Worm (Caenorhabditis elegans) whole organism, late embryonic: ENCODE data around the gene srv-9.
"Not testable (repeated sequence)": the region's sequence is repeated elsewhere in the genome, so short reads cannot be mapped to it uniquely, and the experiment has no call there.

ENCODE experiments used
- K02D7.2 ChIP-seq: sonication (generic microtip); optimal IDR thresholded peaks from 2 replicates; lab custom pipeline; 2017; ENCODE audit warnings: mild to moderate bottlenecking, missing genetic modification characterization, missing compliant biosample characterization
- ama-1 ChIP-seq: fragments of 150-350 bp; optimal IDR thresholded peaks from 2 replicates; lab custom pipeline; 2014
- ceh-22 ChIP-seq: sonication (generic microtip); optimal IDR thresholded peaks from 2 replicates; lab custom pipeline; 2017; ENCODE audit warnings: missing biosample characterization, missing genetic modification characterization
- ceh-24 ChIP-seq: sonication (generic microtip); optimal IDR thresholded peaks from 2 replicates; lab custom pipeline; 2016; ENCODE audit warnings: mild to moderate bottlenecking, missing genetic modification characterization, missing compliant biosample characterization
- ceh-34 ChIP-seq: sonication (generic microtip); optimal IDR thresholded peaks from 2 replicates; lab custom pipeline; 2016; ENCODE audit warnings: mild to moderate bottlenecking, missing genetic modification characterization, missing compliant biosample characterization
- ceh-45 ChIP-seq: fragments of 200-800 bp; sonication (Bioruptor generic); IDR thresholded peaks from 2 replicates; pipeline ENCODE4 v1.3.6; 2022; ENCODE audit warnings: missing genetic modification reagents, missing genetic modification characterization, missing compliant biosample characterization
- ceh-48 ChIP-seq: sonication (generic microtip); optimal IDR thresholded peaks from 2 replicates; lab custom pipeline; 2016; ENCODE audit warnings: missing genetic modification characterization, inconsistent platforms, missing compliant biosample characterization
- ceh-9 ChIP-seq: sonication (generic microtip); optimal IDR thresholded peaks from 2 replicates; lab custom pipeline; 2016; ENCODE audit warnings: mild to moderate bottlenecking, missing genetic modification characterization, inconsistent platforms, missing compliant biosample characterization
- che-1 ChIP-seq: sonication (generic microtip); optimal IDR thresholded peaks from 2 replicates; lab custom pipeline; 2016; ENCODE audit warnings: mild to moderate bottlenecking, missing genetic modification characterization, missing compliant biosample characterization
- dmd-4 ChIP-seq: sonication (generic microtip); optimal IDR thresholded peaks from 2 replicates; lab custom pipeline; 2016; ENCODE audit warnings: borderline replicate concordance, missing genetic modification characterization, missing compliant biosample characterization
- dve-1 ChIP-seq: sonication (generic microtip); optimal IDR thresholded peaks from 2 replicates; lab custom pipeline; 2017; ENCODE audit warnings: antibody characterized with exemption, mild to moderate bottlenecking, missing genetic modification characterization, missing compliant biosample characterization
- elt-2 ChIP-seq: sonication (generic microtip); optimal IDR thresholded peaks from 2 replicates; lab custom pipeline; 2016; ENCODE audit warnings: missing genetic modification reagents, missing genetic modification characterization, missing compliant biosample characterization
- eyg-1 ChIP-seq: sonication (generic microtip); optimal IDR thresholded peaks from 2 replicates; lab custom pipeline; 2016; ENCODE audit warnings: missing genotype, missing genetic modification characterization, missing compliant biosample characterization
- fkh-10 ChIP-seq: fragments of 150-350 bp; optimal IDR thresholded peaks from 2 replicates; lab custom pipeline; 2014; ENCODE audit warnings: missing biosample characterization, missing genetic modification reagents, missing genetic modification characterization
- fkh-6 ChIP-seq: sonication (generic microtip); optimal IDR thresholded peaks from 2 replicates; lab custom pipeline; 2016; ENCODE audit warnings: missing genetic modification characterization, missing compliant biosample characterization
- hlh-13 ChIP-seq: fragments of 200-800 bp; sonication (Bioruptor generic); optimal IDR thresholded peaks from 2 replicates; lab custom pipeline; 2018; ENCODE audit warnings: mild to moderate bottlenecking, missing genetic modification characterization, missing compliant biosample characterization
- hlh-6 ChIP-seq: sonication (generic microtip); optimal IDR thresholded peaks from 2 replicates; lab custom pipeline; 2016; ENCODE audit warnings: missing genotype, missing genetic modification characterization, missing compliant biosample characterization
- hlh-8 ChIP-seq: sonication (generic microtip); optimal IDR thresholded peaks from 2 replicates; lab custom pipeline; 2016; ENCODE audit warnings: missing genotype, missing genetic modification characterization, missing compliant biosample characterization
- lin-11 ChIP-seq: fragments of 200-800 bp; sonication (Bioruptor generic); optimal IDR thresholded peaks from 2 replicates; lab custom pipeline; 2018; ENCODE audit warnings: mild to moderate bottlenecking, missing genetic modification characterization, missing compliant biosample characterization
- madf-2 ChIP-seq: sonication (generic microtip); optimal IDR thresholded peaks from 2 replicates; lab custom pipeline; 2017; ENCODE audit warnings: missing genetic modification characterization, missing compliant biosample characterization
- nfya-1 ChIP-seq: sonication (generic microtip); optimal IDR thresholded peaks from 2 replicates; lab custom pipeline; 2017; ENCODE audit warnings: missing genetic modification characterization, mild to moderate bottlenecking, missing compliant biosample characterization, antibody characterized with exemption, moderate library complexity
- nhr-232 ChIP-seq: sonication (generic microtip); optimal IDR thresholded peaks from 2 replicates; lab custom pipeline; 2016; ENCODE audit warnings: missing genetic modification characterization, missing compliant biosample characterization
- odd-2 ChIP-seq: sonication (generic microtip); optimal IDR thresholded peaks from 2 replicates; lab custom pipeline; 2017; ENCODE audit warnings: antibody characterized with exemption, mild to moderate bottlenecking, missing genetic modification characterization, missing compliant biosample characterization
- pat-9 ChIP-seq: fragments of 200-800 bp; sonication (Bioruptor generic); optimal IDR thresholded peaks from 2 replicates; lab custom pipeline; 2018; ENCODE audit warnings: mild to moderate bottlenecking, missing genetic modification characterization, moderate library complexity, missing compliant biosample characterization
- pax-1 ChIP-seq: fragments of 150-350 bp; optimal IDR thresholded peaks from 2 replicates; lab custom pipeline; 2014; ENCODE audit warnings: missing biosample characterization, missing genetic modification characterization
- ref-2 ChIP-seq: sonication (generic microtip); optimal IDR thresholded peaks from 2 replicates; lab custom pipeline; 2016; ENCODE audit warnings: missing genetic modification characterization, missing compliant biosample characterization
- rnt-1 ChIP-seq: sonication (generic microtip); optimal IDR thresholded peaks from 2 replicates; lab custom pipeline; 2016; ENCODE audit warnings: missing genetic modification characterization, missing compliant biosample characterization
- sox-4 ChIP-seq: sonication (generic microtip); optimal IDR thresholded peaks from 2 replicates; lab custom pipeline; 2017; ENCODE audit warnings: mild to moderate bottlenecking, missing genetic modification characterization, inconsistent platforms, missing compliant biosample characterization
- tbx-7 ChIP-seq: sonication (generic microtip); optimal IDR thresholded peaks from 2 replicates; lab custom pipeline; 2016; ENCODE audit warnings: missing genotype, missing genetic modification characterization, missing compliant biosample characterization
- unc-3 ChIP-seq, 2 experiments: fragments of 200-800 bp in 1 of 2; sonication (Bioruptor generic) in 1 of 2; sonication (generic microtip) in 1 of 2; conservative IDR thresholded peaks in 1 of 2; optimal IDR thresholded peaks in 1 of 2; 2 replicates each; pipeline versions ENCODE4 v1.3.6 to Lab custom; 2016 to 2022; ENCODE audit warnings: missing compliant biosample characterization in 2 of 2, missing genetic modification characterization in 2 of 2, missing genetic modification reagents in 1 of 2
- unc-55 ChIP-seq: sonication (generic microtip); optimal IDR thresholded peaks from 2 replicates; lab custom pipeline; 2017; ENCODE audit warnings: missing biosample characterization, missing genetic modification reagents, missing genetic modification characterization
- unc-86 ChIP-seq: sonication (generic microtip); optimal IDR thresholded peaks from 2 replicates; lab custom pipeline; 2016; ENCODE audit warnings: missing genetic modification characterization, missing compliant biosample characterization
- ztf-16 ChIP-seq: sonication (generic microtip); optimal IDR thresholded peaks from 2 replicates; lab custom pipeline; 2017; ENCODE audit warnings: missing genetic modification characterization, missing compliant biosample characterization

The srv-9 gene

ce11 chrV:13445229-13445949, 22.4 kb upstream of the srv-9 start, which contains the start of gene Y2H9A.4:
Y2H9A.4 (plus strand) TSS chrV:13445899.
- TF ChIP-seq K02D7.2 (tag; lab: Kevin White, UChicago) (no peak), tbx-7 (tag; lab: Kevin White, UChicago) (no peak), ceh-24 (tag; lab: Kevin White, UChicago) (no peak), ceh-22 (tag; lab: Kevin White, UChicago) (no peak), fkh-10 (GFP tag; lab: Kevin White, UChicago) (no peak), unc-86 (no peak), hlh-13 (GFP tag; lab: Kevin White, UChicago) (no peak), unc-3 (GFP tag; conservative IDR thresholded peaks at IDR 0.05; lab: Robert Waterston, UW) (no peak), unc-3 (tag; optimal IDR thresholded peaks at IDR 0.05; lab: Kevin White, UChicago) (no peak), ceh-48 (tag; lab: Kevin White, UChicago) (no peak), dmd-4 (tag; lab: Kevin White, UChicago) (no peak)

ce11 chrV:13443535-13443934, 20.6 kb upstream of the srv-9 start, which contains the start of gene Y2H9A.6:
Y2H9A.6 (plus strand) TSS chrV:13443835.
- not testable (repeated sequence) for TF ChIP-seq hlh-6 (tag; lab: Kevin White, UChicago); unc-55 (GFP tag; lab: Kevin White, UChicago); pax-1 (tag; lab: Kevin White, UChicago)

- TF ChIP-seq ceh-45 (GFP tag; lab: Robert Waterston, UW) (no peak), unc-3 (GFP tag; conservative IDR thresholded peaks at IDR 0.05; lab: Robert Waterston, UW) (no peak), unc-3 (tag; optimal IDR thresholded peaks at IDR 0.05; lab: Kevin White, UChicago) (no peak), ama-1 (lab: Kevin White, UChicago) (no peak), lin-11 (tag; lab: Kevin White, UChicago) (no peak), hlh-8 (tag; lab: Kevin White, UChicago) (no peak), madf-2 (tag; lab: Kevin White, UChicago) (no peak), ztf-16 (tag; lab: Kevin White, UChicago) (no peak), nfya-1 (tag; lab: Kevin White, UChicago) (no peak), che-1 (no peak), ceh-34 (no peak), nhr-232 (tag; lab: Kevin White, UChicago) (no peak), ceh-9 (tag; lab: Kevin White, UChicago) (no peak), rnt-1 (tag; lab: Kevin White, UChicago) (no peak), ceh-22 (tag; lab: Kevin White, UChicago) (no peak), pat-9 (tag; lab: Kevin White, UChicago) (no peak), sox-4 (tag; lab: Kevin White, UChicago) (no peak), elt-2 (tag; lab: Kevin White, UChicago) (no peak), eyg-1 (tag; lab: Kevin White, UChicago) (no peak)
- TF ChIP-seq, all 69 proteins: peak for 0
Measured at ce11 chrV:13442819-13443218, 19.9 kb upstream of the srv-9 start.

ce11 chrV:13441661-13442060, 18.7 kb upstream of the srv-9 start, which contains the start of gene col-162:
col-162 (plus strand) TSS chrV:13441961.
- TF ChIP-seq fkh-6 (tag; lab: Kevin White, UChicago) = no peak
- TF ChIP-seq ref-2 (tag; lab: Kevin White, UChicago) = no peak
- TF ChIP-seq dve-1 (tag; lab: Kevin White, UChicago) = no peak
- TF ChIP-seq odd-2 (tag; lab: Kevin White, UChicago) = no peak
- TF ChIP-seq dmd-4 (tag; lab: Kevin White, UChicago) = no peak
